ENCODE assay signal across 5 fruit fly cellular contexts in the genomic region with DNA sequence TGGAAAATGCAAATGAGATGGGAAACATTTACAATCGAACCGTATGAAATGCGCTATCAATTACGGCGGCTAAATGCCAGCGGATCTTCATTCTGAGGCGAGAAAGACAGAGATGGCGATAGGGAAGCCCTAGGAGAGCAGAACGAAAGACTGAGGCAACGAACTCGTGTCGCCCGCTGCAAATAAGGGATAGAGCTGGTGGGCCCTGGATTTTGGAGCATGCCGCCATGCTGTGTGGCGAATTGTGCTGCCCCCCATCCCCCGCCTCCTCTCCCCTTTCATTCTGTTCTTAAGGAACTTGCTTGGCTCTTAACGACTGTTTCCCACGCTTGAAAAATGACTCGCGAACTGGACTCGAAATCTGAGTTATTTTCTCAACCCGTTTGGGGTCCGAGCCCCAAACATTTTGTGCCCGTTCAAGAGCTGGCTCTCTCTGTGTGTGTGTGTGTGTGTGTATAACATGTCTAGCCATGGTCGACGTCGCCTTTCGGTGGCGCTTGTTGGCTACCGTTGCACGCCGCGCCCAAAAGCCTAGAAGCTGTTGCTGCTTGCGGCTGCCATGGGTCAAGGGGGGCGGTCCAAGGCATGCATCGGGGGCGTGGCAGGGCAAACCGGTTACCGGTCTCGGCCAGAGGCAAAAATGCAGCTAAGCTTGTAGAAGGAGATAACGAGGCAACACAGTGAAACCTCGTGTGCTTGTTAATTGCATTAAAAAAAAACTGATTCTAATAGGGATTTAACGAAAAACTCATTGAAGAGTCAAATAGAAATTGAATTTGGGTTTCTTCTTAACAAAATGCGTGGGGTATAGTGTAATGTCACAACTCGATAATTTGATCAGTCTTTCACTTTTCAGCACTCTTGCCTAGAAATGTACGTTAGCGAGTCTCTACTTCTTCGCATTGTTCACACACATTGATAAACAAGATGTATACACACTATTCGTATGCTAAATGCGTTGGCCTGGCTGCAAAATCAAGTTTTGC.
TF ChIP-seq lines count a peak whose summit lies in the region.

No protein-coding gene starts in this region.

- TF ChIP-seq CTCF in whole organism, embryonic (GFP tag; optimal IDR thresholded peaks at IDR 0.05; lab: Kevin White, UChicago): no peak

TF ChIP-seq in whole organism, adult, 20 proteins besides CTCF, POLR2A, EP300 and RAD21:
- TF ChIP-seq CG7101 (tag; optimal IDR thresholded peaks at IDR 0.05; lab: Kevin White, UChicago): peak; percentile 1
- no peak for TF ChIP-seq kay (GFP tag; lab: Kevin White, UChicago; ENCODE audit: borderline replicate concordance)

TF ChIP-seq in whole organism, embryonic, 481 proteins besides CTCF, POLR2A, EP300 and RAD21 (continues in another document):
- no peak for TF ChIP-seq CG12071 (GFP tag; optimal IDR thresholded peaks at IDR 0.05; lab: Kevin White, UChicago)
- no peak for TF ChIP-seq gcm (GFP tag; optimal IDR thresholded peaks at IDR 0.05; lab: Kevin White, UChicago)
- peak; percentile 34; the same call in 1 of the 2 replicates for TF ChIP-seq CG11247 (GFP tag; IDR thresholded peaks at IDR 0.05; lab: Robert Waterston, UW)
- TF ChIP-seq psq (GFP tag; optimal IDR thresholded peaks at IDR 0.05; lab: Kevin White, UChicago): no peak
- no peak for TF ChIP-seq CG10654 (GFP tag; optimal IDR thresholded peaks at IDR 0.05; lab: Kevin White, UChicago)
- TF ChIP-seq Trl (optimal IDR thresholded peaks at IDR 0.05; lab: Kevin White, UChicago): no peak
- no peak for TF ChIP-seq Trl (GFP tag; optimal IDR thresholded peaks at IDR 0.05; lab: Kevin White, UChicago)
- TF ChIP-seq fd96Cb (tag; optimal IDR thresholded peaks at IDR 0.05; lab: Kevin White, UChicago): no peak
- TF ChIP-seq CG2678 (tag; optimal IDR thresholded peaks at IDR 0.05; lab: Kevin White, UChicago): peak; percentile 30
- no peak for TF ChIP-seq ems (GFP tag; optimal IDR thresholded peaks at IDR 0.05; lab: Kevin White, UChicago)
- no peak for TF ChIP-seq Opbp (GFP tag; IDR thresholded peaks at IDR 0.05; lab: Robert Waterston, UW; ENCODE audit: partially characterized antibody)
- TF ChIP-seq trem (tag; optimal IDR thresholded peaks at IDR 0.05; lab: Kevin White, UChicago): no peak
- TF ChIP-seq Spps (tag; optimal IDR thresholded peaks at IDR 0.05; lab: Kevin White, UChicago): no peak
- peak; percentile 84 for TF ChIP-seq sens (GFP tag; lab: Kevin White, UChicago)
- TF ChIP-seq usp (GFP tag; optimal IDR thresholded peaks at IDR 0.05; lab: Kevin White, UChicago): no peak
- TF ChIP-seq CG2116 (GFP tag; optimal IDR thresholded peaks at IDR 0.05; lab: Kevin White, UChicago): no peak
- no peak for TF ChIP-seq CG15269 (tag; optimal IDR thresholded peaks at IDR 0.05; lab: Kevin White, UChicago)
- no peak for TF ChIP-seq CG16863 (GFP tag; optimal IDR thresholded peaks at IDR 0.05; lab: Kevin White, UChicago)
- no peak for TF ChIP-seq CG2120 (GFP tag; optimal IDR thresholded peaks at IDR 0.05; lab: Kevin White, UChicago)
- no peak for TF ChIP-seq run (tag; optimal IDR thresholded peaks at IDR 0.05; lab: Kevin White, UChicago)

TF ChIP-seq in whole organism, prepupa, 60 proteins besides CTCF, POLR2A, EP300 and RAD21 (continues in another document):
- TF ChIP-seq CG3919 (GFP tag; optimal IDR thresholded peaks at IDR 0.05; lab: Kevin White, UChicago) (peak; percentile 64), CG34406 (GFP tag; optimal IDR thresholded peaks at IDR 0.05; lab: Kevin White, UChicago) (peak; percentile 62), CG15336 (GFP tag; IDR thresholded peaks at IDR 0.05; lab: Robert Waterston, UW) (peak; percentile 81), acj6 (GFP tag; optimal IDR thresholded peaks at IDR 0.05; lab: Kevin White, UChicago) (peak; percentile 67), pdm3 (GFP tag; optimal IDR thresholded peaks at IDR 0.05; lab: Kevin White, UChicago) (peak; percentile 75), Gug (GFP tag; IDR thresholded peaks at IDR 0.05; lab: Robert Waterston, UW) (peak; percentile 61), Lpt (GFP tag; optimal IDR thresholded peaks at IDR 0.05; lab: Kevin White, UChicago) (peak; percentile 61), CG8632 (GFP tag; optimal IDR thresholded peaks at IDR 0.05; lab: Kevin White, UChicago) (peak; percentile 60), CG6808 (GFP tag; optimal IDR thresholded peaks at IDR 0.05; lab: Kevin White, UChicago) (peak; percentile 77), vri (GFP tag; optimal IDR thresholded peaks at IDR 0.05; lab: Kevin White, UChicago) (peak; percentile 45), fd85E (GFP tag; optimal IDR thresholded peaks at IDR 0.05; lab: Kevin White, UChicago) (no peak), dsx (GFP tag; optimal IDR thresholded peaks at IDR 0.05; lab: Kevin White, UChicago; ENCODE audit: poor library complexity, severe bottlenecking) (peak; percentile 49), CG10631 (GFP tag; optimal IDR thresholded peaks at IDR 0.05; lab: Kevin White, UChicago) (peak; percentile 67), Met (GFP tag; optimal IDR thresholded peaks at IDR 0.05; lab: Kevin White, UChicago) (peak; percentile 78), CG10669 (GFP tag; optimal IDR thresholded peaks at IDR 0.05; lab: Kevin White, UChicago) (peak; percentile 75), CG6792 (GFP tag; optimal IDR thresholded peaks at IDR 0.05; lab: Kevin White, UChicago) (peak; percentile 53), CG11294 (GFP tag; IDR thresholded peaks at IDR 0.05; lab: Robert Waterston, UW) (peak; percentile 28; the same call in 1 of the 2 replicates), fkh (GFP tag; optimal IDR thresholded peaks at IDR 0.05; lab: Kevin White, UChicago) (no peak), Blimp-1 (GFP tag; optimal IDR thresholded peaks at IDR 0.05; lab: Kevin White, UChicago) (no peak)

TF ChIP-seq in whole organism, pupa, 21 proteins besides CTCF, POLR2A, EP300 and RAD21 (continues in another document):
- TF ChIP-seq Pif1B (GFP tag; optimal IDR thresholded peaks at IDR 0.05; lab: Kevin White, UChicago) (peak; percentile 9), rn (GFP tag; IDR thresholded peaks at IDR 0.05; lab: Robert Waterston, UW) (peak; percentile 32; the same call in 1 of the 2 replicates), CG10348 (GFP tag; IDR thresholded peaks at IDR 0.05; lab: Robert Waterston, UW) (0 out of 2 replicates have a peak, but pooled peaks have one; percentile 37), CG34367 (tag; optimal IDR thresholded peaks at IDR 0.05; lab: Kevin White, UChicago) (peak; percentile 66), CG4496 (GFP tag; IDR thresholded peaks at IDR 0.05; lab: Robert Waterston, UW) (peak; percentile 78), CG8301 (tag; optimal IDR thresholded peaks at IDR 0.05; lab: Kevin White, UChicago) (peak; percentile 73), CG8159 (tag; optimal IDR thresholded peaks at IDR 0.05; lab: Kevin White, UChicago) (peak; percentile 79), CG17806 (tag; optimal IDR thresholded peaks at IDR 0.05; lab: Kevin White, UChicago) (peak; percentile 69), CG14655 (GFP tag; optimal IDR thresholded peaks at IDR 0.05; lab: Kevin White, UChicago) (peak; percentile 77), CG12605 (GFP tag; IDR thresholded peaks at IDR 0.05; lab: Robert Waterston, UW) (no peak; the same call in 1 of the 2 replicates), EcR (GFP tag; optimal IDR thresholded peaks at IDR 0.05; lab: Kevin White, UChicago) (peak; percentile 78), gl (tag; optimal IDR thresholded peaks at IDR 0.05; lab: Kevin White, UChicago) (peak; percentile 58), fd96Ca (GFP tag; IDR thresholded peaks at IDR 0.05; lab: Robert Waterston, UW) (peak; percentile 73; the same call in 2 of the 3 replicates), CG9948 (tag; optimal IDR thresholded peaks at IDR 0.05; lab: Kevin White, UChicago) (peak; percentile 74), Ets98B (GFP tag; IDR thresholded peaks at IDR 0.05; lab: Robert Waterston, UW) (peak; percentile 65), Snoo (tag; optimal IDR thresholded peaks at IDR 0.05; lab: Kevin White, UChicago) (peak; percentile 56), CG15710 (tag; optimal IDR thresholded peaks at IDR 0.05; lab: Kevin White, UChicago) (peak; percentile 76), D1 (tag; optimal IDR thresholded peaks at IDR 0.05; lab: Kevin White, UChicago) (no peak), CG13204 (GFP tag; optimal IDR thresholded peaks at IDR 0.05; lab: Kevin White, UChicago) (no peak), Pif1A (GFP tag; optimal IDR thresholded peaks at IDR 0.05; lab: Kevin White, UChicago) (peak; percentile 66)

TF ChIP-seq in whole organism, wandering third instar larva, 38 proteins besides CTCF, POLR2A, EP300 and RAD21 (continues in another document):
- TF ChIP-seq br (GFP tag; optimal IDR thresholded peaks at IDR 0.05; lab: Kevin White, UChicago): peak; percentile 53
- no peak for TF ChIP-seq N (GFP tag; optimal IDR thresholded peaks at IDR 0.05; lab: Kevin White, UChicago)
- TF ChIP-seq Vsx2 (GFP tag; optimal IDR thresholded peaks at IDR 0.05; lab: Kevin White, UChicago; ENCODE audit: partially characterized antibody): no peak
- peak; percentile 63 for TF ChIP-seq Sp1 (GFP tag; optimal IDR thresholded peaks at IDR 0.05; lab: Kevin White, UChicago)
- TF ChIP-seq Jra (GFP tag; optimal IDR thresholded peaks at IDR 0.05; lab: Kevin White, UChicago): peak; percentile 29
- TF ChIP-seq psq (GFP tag; optimal IDR thresholded peaks at IDR 0.05; lab: Kevin White, UChicago): peak; percentile 68
- TF ChIP-seq Mio (GFP tag; optimal IDR thresholded peaks at IDR 0.05; lab: Kevin White, UChicago): no peak
- TF ChIP-seq HLH106 (tag; optimal IDR thresholded peaks at IDR 0.05; lab: Kevin White, UChicago): peak; percentile 74
- peak; percentile 81 for TF ChIP-seq fru (GFP tag; optimal IDR thresholded peaks at IDR 0.05; lab: Kevin White, UChicago)
- TF ChIP-seq CrebA (GFP tag; optimal IDR thresholded peaks at IDR 0.05; lab: Kevin White, UChicago; ENCODE audit: borderline replicate concordance): no peak
- peak; percentile 42 for TF ChIP-seq dmrt93B (GFP tag; optimal IDR thresholded peaks at IDR 0.05; lab: Kevin White, UChicago)
- no peak for TF ChIP-seq usp (GFP tag; optimal IDR thresholded peaks at IDR 0.05; lab: Kevin White, UChicago)
- peak; percentile 69 for TF ChIP-seq Dif (GFP tag; optimal IDR thresholded peaks at IDR 0.05; lab: Kevin White, UChicago; ENCODE audit: partially characterized antibody)
- TF ChIP-seq tai (GFP tag; optimal IDR thresholded peaks at IDR 0.05; lab: Kevin White, UChicago): peak; percentile 42
- peak; percentile 60 for TF ChIP-seq OdsH (GFP tag; optimal IDR thresholded peaks at IDR 0.05; lab: Kevin White, UChicago)
- no peak for TF ChIP-seq Dfd (GFP tag; optimal IDR thresholded peaks at IDR 0.05; lab: Kevin White, UChicago)
- peak; percentile 41 for TF ChIP-seq CG9705 (GFP tag; optimal IDR thresholded peaks at IDR 0.05; lab: Kevin White, UChicago)
- TF ChIP-seq pan (optimal IDR thresholded peaks at IDR 0.05; lab: Kevin White, UChicago): no peak
- peak; percentile 70 for TF ChIP-seq woc (GFP tag; optimal IDR thresholded peaks at IDR 0.05; lab: Kevin White, UChicago)
- TF ChIP-seq Rel (GFP tag; optimal IDR thresholded peaks at IDR 0.05; lab: Kevin White, UChicago): no peak
- peak; percentile 12 for TF ChIP-seq Rel (tag; optimal IDR thresholded peaks at IDR 0.05; lab: Kevin White, UChicago)
- TF ChIP-seq Hr78 (GFP tag; optimal IDR thresholded peaks at IDR 0.05; lab: Kevin White, UChicago): no peak
- peak; percentile 77 for TF ChIP-seq ey (GFP tag; optimal IDR thresholded peaks at IDR 0.05; lab: Kevin White, UChicago)
- peak; percentile 23 for TF ChIP-seq Hnf4 (GFP tag; optimal IDR thresholded peaks at IDR 0.05; lab: Kevin White, UChicago)
